Fruit fly (Drosophila melanogaster) S2 (cell line): ENCODE data around the gene RpS7.

ENCODE experiments used
- CG8478 ChIP-seq: fragments of >200 bp; optimal IDR thresholded peaks from 2 replicates; lab custom pipeline; 2018
- CTCF ChIP-seq, 2 experiments: fragments of >200 bp; optimal IDR thresholded peaks; 2 replicates each; lab custom pipeline; 2018

- TF ChIP-seq CTCF (optimal IDR thresholded peaks at IDR 0.05; lab: Kevin White, UChicago) = no peak
- no peak for TF ChIP-seq CG8478 (lab: Kevin White, UChicago)
Observed at dm6 chr3R:30166159-30166784, 42.5 kb downstream of the RpS7 start, which contains the start of gene VhaAC45RP.
